Fruit fly (Drosophila melanogaster) whole organism, embryonic: ENCODE data around the gene Jon99Fii.
A peak's percentile ranks its signal among the peaks of the same experiment; 100 is the strongest.

Source experiments
- CG1024 ChIP-seq: fragments of 200-800 bp; sonication (Bioruptor generic); IDR thresholded peaks from 2 replicates; pipeline ENCODE4 v1.3.6; 2022; ENCODE audit warnings: missing biosample characterization, missing genetic modification characterization
- CG11247 ChIP-seq: fragments of 200-800 bp; sonication (Bioruptor generic); IDR thresholded peaks from 2 replicates; pipeline ENCODE4 v1.3.6; 2022; ENCODE audit warnings: missing biosample characterization, missing genetic modification characterization
- CG12744 ChIP-seq: fragments of 200-800 bp; sonication (Bioruptor generic); optimal IDR thresholded peaks from 2 replicates; lab custom pipeline; 2016; ENCODE audit warnings: missing biosample characterization, missing genetic modification characterization
- CG12769 ChIP-seq: fragments of 200-800 bp; sonication (Bioruptor generic); optimal IDR thresholded peaks from 2 replicates; lab custom pipeline; 2019; ENCODE audit warnings: missing biosample characterization, mild to moderate bottlenecking, missing genetic modification characterization, moderate library complexity
- CG1602 ChIP-seq: fragments of 200-800 bp; sonication (Bioruptor generic); optimal IDR thresholded peaks from 3 replicates; lab custom pipeline; 2016; ENCODE audit warnings: missing biosample characterization, missing genetic modification characterization
- CG1792 ChIP-seq: fragments of 200-800 bp; sonication (Bioruptor generic); optimal IDR thresholded peaks from 2 replicates; lab custom pipeline; 2016; ENCODE audit warnings: missing biosample characterization, missing genetic modification characterization
- CG1832 ChIP-seq: fragments of 200-800 bp; sonication (Bioruptor generic); optimal IDR thresholded peaks from 2 replicates; lab custom pipeline; 2017; ENCODE audit warnings: missing biosample characterization, mild to moderate bottlenecking, missing genetic modification characterization, inconsistent platforms
- CG31365 ChIP-seq: fragments of 200-800 bp; sonication (Bioruptor generic); optimal IDR thresholded peaks from 2 replicates; lab custom pipeline; 2018; ENCODE audit warnings: missing biosample characterization, mild to moderate bottlenecking, missing genetic modification characterization
- CG4820 ChIP-seq: fragments of 200-800 bp; sonication (Bioruptor generic); optimal IDR thresholded peaks from 3 replicates; lab custom pipeline; 2016; ENCODE audit warnings: missing biosample characterization, missing genetic modification characterization
- CG6175 ChIP-seq: fragments of 200-800 bp; sonication (Bioruptor generic); IDR thresholded peaks from 3 replicates; pipeline ENCODE4 v1.3.6; 2022; ENCODE audit warnings: missing biosample characterization, missing genetic modification characterization
- CG6689 ChIP-seq: fragments of 200-800 bp; sonication (Bioruptor generic); IDR thresholded peaks from 2 replicates; pipeline ENCODE4 v1.3.6; 2022; ENCODE audit warnings: missing biosample characterization, missing genetic modification characterization
- CG7745 ChIP-seq: fragments of 200-800 bp; sonication (Bioruptor generic); optimal IDR thresholded peaks from 2 replicates; lab custom pipeline; 2018; ENCODE audit warnings: missing biosample characterization, mild to moderate bottlenecking, missing genetic modification characterization, moderate library complexity
- CG7786 ChIP-seq: fragments of 200-800 bp; sonication (Bioruptor generic); optimal IDR thresholded peaks from 2 replicates; lab custom pipeline; 2016; ENCODE audit warnings: missing biosample characterization, missing genetic modification characterization
- CG8290 ChIP-seq, 3 experiments: fragments of 200-800 bp; sonication (Bioruptor generic); optimal IDR thresholded peaks; 2 replicates each; lab custom pipeline; 2016 to 2019; ENCODE audit warnings: missing biosample characterization in 3 of 3, missing genetic modification characterization in 3 of 3, mild to moderate bottlenecking in 2 of 3, moderate library complexity in 1 of 3
- CG8944 ChIP-seq: fragments of 200-800 bp; sonication (Bioruptor generic); optimal IDR thresholded peaks from 3 replicates; lab custom pipeline; 2016; ENCODE audit warnings: missing biosample characterization, missing genetic modification characterization
- CoRest ChIP-seq: fragments of 200-800 bp; sonication (Bioruptor generic); optimal IDR thresholded peaks from 3 replicates; lab custom pipeline; 2018; ENCODE audit warnings: missing biosample characterization, mild to moderate bottlenecking, missing genetic modification characterization, moderate library complexity
- Dek ChIP-seq: fragments of 200-800 bp; sonication (Bioruptor generic); optimal IDR thresholded peaks from 3 replicates; lab custom pipeline; 2019; ENCODE audit warnings: missing biosample characterization, mild to moderate bottlenecking, missing genetic modification characterization, moderate library complexity
- HLH4C ChIP-seq: fragments of 200-800 bp; sonication (Bioruptor generic); IDR thresholded peaks from 3 replicates; pipeline ENCODE4 v1.3.6; 2022; ENCODE audit warnings: missing biosample characterization, missing genetic modification characterization; ENCODE audit not compliant: partially characterized antibody
- Lim3 ChIP-seq: fragments of 200-800 bp; sonication (Bioruptor generic); IDR thresholded peaks from 2 replicates; pipeline ENCODE4 v1.3.6; 2022; ENCODE audit warnings: missing biosample characterization, missing genetic modification characterization
- Mes4 ChIP-seq: fragments of 200-800 bp; sonication (Bioruptor generic); optimal IDR thresholded peaks from 2 replicates; lab custom pipeline; 2016; ENCODE audit warnings: missing biosample characterization, missing genetic modification characterization
- NC2β ChIP-seq: fragments of 200-800 bp; sonication (Bioruptor generic); optimal IDR thresholded peaks from 2 replicates; lab custom pipeline; 2016; ENCODE audit warnings: missing biosample characterization, missing genetic modification characterization
- NK7.1 ChIP-seq: fragments of 200-800 bp; sonication (Bioruptor generic); optimal IDR thresholded peaks from 3 replicates; lab custom pipeline; 2016; ENCODE audit warnings: missing biosample characterization, missing genetic modification characterization
- Rx ChIP-seq: fragments of 200-800 bp; sonication (Bioruptor generic); IDR thresholded peaks from 2 replicates; pipeline ENCODE4 v1.3.6; 2022; ENCODE audit warnings: missing biosample characterization, missing genetic modification characterization
- Six4 ChIP-seq: fragments of 200-800 bp; sonication (Bioruptor generic); optimal IDR thresholded peaks from 2 replicates; lab custom pipeline; 2016; ENCODE audit warnings: missing biosample characterization, missing genetic modification characterization
- ab ChIP-seq: fragments of 200-800 bp; sonication (Bioruptor generic); optimal IDR thresholded peaks from 2 replicates; lab custom pipeline; 2016; ENCODE audit warnings: missing biosample characterization, missing genetic modification characterization
- abd-A ChIP-seq: fragments of 200-800 bp; sonication (Bioruptor generic); optimal IDR thresholded peaks from 3 replicates; lab custom pipeline; 2019; ENCODE audit warnings: missing biosample characterization, mild to moderate bottlenecking, missing genetic modification characterization, moderate library complexity
- ato ChIP-seq: fragments of 200-800 bp; sonication (Bioruptor generic); IDR thresholded peaks from 2 replicates; pipeline ENCODE4 v1.3.6; 2022; ENCODE audit warnings: missing biosample characterization, missing genetic modification characterization; ENCODE audit not compliant: partially characterized antibody
- az2 ChIP-seq: fragments of 200-800 bp; sonication (Bioruptor generic); optimal IDR thresholded peaks from 3 replicates; lab custom pipeline; 2016; ENCODE audit warnings: missing biosample characterization, missing genetic modification characterization
- cad ChIP-seq: fragments of >200 bp; optimal IDR thresholded peaks from 2 replicates; lab custom pipeline; 2017; ENCODE audit warnings: missing biosample characterization, missing genetic modification characterization
- chinmo ChIP-seq: fragments of 200-800 bp; sonication (Bioruptor generic); IDR thresholded peaks from 4 replicates; pipeline ENCODE4 v1.3.6; 2022; ENCODE audit warnings: missing biosample characterization, missing genetic modification characterization; ENCODE audit not compliant: partially characterized antibody
- chn ChIP-seq: fragments of 200-800 bp; sonication (Bioruptor generic); optimal IDR thresholded peaks from 2 replicates; lab custom pipeline; 2016; ENCODE audit warnings: missing biosample characterization, missing genetic modification characterization
- dmrt99B ChIP-seq: fragments of 200-800 bp; sonication (Bioruptor generic); optimal IDR thresholded peaks from 2 replicates; lab custom pipeline; 2018; ENCODE audit warnings: missing biosample characterization, mild to moderate bottlenecking, missing genetic modification characterization, moderate library complexity
- exex ChIP-seq: fragments of 200-800 bp; sonication (Bioruptor generic); optimal IDR thresholded peaks from 4 replicates; lab custom pipeline; 2018; ENCODE audit warnings: missing biosample characterization, mild to moderate bottlenecking, missing genetic modification characterization, moderate library complexity
- fd102C ChIP-seq: fragments of 200-800 bp; sonication (Bioruptor generic); optimal IDR thresholded peaks from 2 replicates; lab custom pipeline; 2018; ENCODE audit warnings: missing biosample characterization, mild to moderate bottlenecking, missing genetic modification characterization, moderate library complexity
- fd3F ChIP-seq: fragments of 200-800 bp; sonication (Bioruptor generic); optimal IDR thresholded peaks from 2 replicates; lab custom pipeline; 2018; ENCODE audit warnings: missing biosample characterization, mild to moderate bottlenecking, missing genetic modification characterization, moderate library complexity
- gsb-n ChIP-seq: fragments of 200-800 bp; sonication (Bioruptor generic); optimal IDR thresholded peaks from 3 replicates; lab custom pipeline; 2018; ENCODE audit warnings: missing biosample characterization, mild to moderate bottlenecking, missing genetic modification characterization
- hth ChIP-seq: fragments of >200 bp; optimal IDR thresholded peaks from 2 replicates; lab custom pipeline; 2017; ENCODE audit warnings: inconsistent platforms
- kni ChIP-seq: fragments of 200-800 bp; sonication (Bioruptor generic); optimal IDR thresholded peaks from 3 replicates; lab custom pipeline; 2017; ENCODE audit warnings: mild to moderate bottlenecking, missing biosample characterization, missing genetic modification reagents, missing genetic modification characterization
- lbe ChIP-seq: fragments of 200-800 bp; sonication (Bioruptor generic); optimal IDR thresholded peaks from 2 replicates; lab custom pipeline; 2016; ENCODE audit warnings: missing biosample characterization, mild to moderate bottlenecking, missing genetic modification characterization
- mld ChIP-seq: fragments of 200-800 bp; sonication (Bioruptor generic); IDR thresholded peaks from 3 replicates; pipeline ENCODE4 v1.3.6; 2022; ENCODE audit warnings: missing biosample characterization, missing genetic modification characterization; ENCODE audit not compliant: partially characterized antibody
- pfk ChIP-seq: fragments of 200-800 bp; sonication (Bioruptor generic); optimal IDR thresholded peaks from 2 replicates; lab custom pipeline; 2018; ENCODE audit warnings: missing biosample characterization, mild to moderate bottlenecking, missing genetic modification characterization, moderate library complexity
- pnt ChIP-seq: fragments of 200-800 bp; sonication (Bioruptor generic); optimal IDR thresholded peaks from 3 replicates; lab custom pipeline; 2016; ENCODE audit warnings: missing biosample characterization, missing genetic modification characterization
- rib ChIP-seq: fragments of 200-800 bp; sonication (Bioruptor generic); IDR thresholded peaks from 2 replicates; pipeline ENCODE4 v1.3.6; 2022; ENCODE audit warnings: missing biosample characterization, missing genetic modification characterization
- run ChIP-seq: fragments of 200-800 bp; sonication (Bioruptor generic); optimal IDR thresholded peaks from 3 replicates; lab custom pipeline; 2018; ENCODE audit warnings: missing biosample characterization, mild to moderate bottlenecking, missing genetic modification characterization
- sqz ChIP-seq: fragments of 200-800 bp; sonication (Bioruptor generic); optimal IDR thresholded peaks from 3 replicates; lab custom pipeline; 2018; ENCODE audit warnings: missing biosample characterization, mild to moderate bottlenecking, missing genetic modification characterization
- tap ChIP-seq: fragments of 200-800 bp; optimal IDR thresholded peaks from 3 replicates; lab custom pipeline; 2019; ENCODE audit warnings: missing biosample characterization, mild to moderate bottlenecking, missing genetic modification characterization, moderate library complexity
- twi ChIP-seq: fragments of 200-800 bp; optimal IDR thresholded peaks from 2 replicates; lab custom pipeline; 2019; ENCODE audit warnings: missing biosample characterization, mild to moderate bottlenecking, missing genetic modification characterization, moderate library complexity
- unpg ChIP-seq: fragments of 200-800 bp; sonication (Bioruptor generic); optimal IDR thresholded peaks from 3 replicates; lab custom pipeline; 2018; ENCODE audit warnings: missing biosample characterization, mild to moderate bottlenecking, missing genetic modification characterization, moderate library complexity
- wor ChIP-seq: fragments of 200-800 bp; sonication (Bioruptor generic); IDR thresholded peaks from 2 replicates; pipeline ENCODE4 v1.3.6; 2022; ENCODE audit warnings: missing biosample characterization, missing genetic modification characterization

The Jon99Fii gene

DNA sequence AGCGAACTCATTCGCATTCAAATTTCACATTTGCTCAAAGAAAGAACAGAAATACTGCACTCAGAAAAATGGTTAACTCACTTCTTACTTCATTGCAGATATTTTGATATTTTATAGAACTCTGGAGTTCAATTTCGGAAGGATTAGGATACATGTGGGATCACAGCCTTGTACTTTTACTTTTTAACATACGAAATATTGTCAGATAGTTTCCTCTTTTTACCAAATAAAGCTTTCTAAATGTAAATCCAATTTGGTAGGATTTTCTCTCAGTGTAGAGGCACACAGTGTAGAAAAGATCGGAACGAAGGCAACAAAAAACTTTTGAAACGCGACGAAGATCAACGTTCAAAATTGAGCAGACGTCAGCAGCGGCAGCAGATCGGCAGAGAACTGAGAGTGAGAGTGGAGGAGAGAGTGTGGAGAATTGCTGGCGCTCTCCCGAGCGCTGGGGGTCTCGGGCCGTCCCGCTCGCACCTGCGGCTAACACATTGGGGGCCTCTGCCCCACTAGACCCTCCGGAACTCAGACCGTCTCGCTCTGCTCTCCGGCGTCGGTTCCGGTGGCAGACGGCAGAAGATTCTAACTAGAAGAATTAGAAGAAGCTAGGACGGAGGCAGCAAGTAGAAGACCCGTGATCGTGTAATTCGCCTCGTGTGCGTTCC, 44.4 kb upstream of the Jon99Fii start, which contains the start of gene tmod (continued):
- TF ChIP-seq fd102C (GFP tag; lab: Kevin White, UChicago): no peak
- TF ChIP-seq exex: no peak
- TF ChIP-seq mld (GFP tag; lab: Robert Waterston, UW): no peak
- TF ChIP-seq Lim3 (GFP tag; lab: Robert Waterston, UW): no peak
- peak; percentile 37; the same call in 1 of the 2 replicates for TF ChIP-seq Rx
- TF ChIP-seq dmrt99B (tag; lab: Kevin White, UChicago): peak; percentile 80
- TF ChIP-seq chn (GFP tag; lab: Kevin White, UChicago): no peak
- TF ChIP-seq CG11247 (GFP tag; lab: Robert Waterston, UW): no peak
- peak; percentile 30 for TF ChIP-seq twi
- no peak for TF ChIP-seq NK7.1 (GFP tag; lab: Kevin White, UChicago)
- TF ChIP-seq CG6689 (GFP tag; lab: Robert Waterston, UW): peak; percentile 52
- peak; percentile 46 for TF ChIP-seq tap (tag; lab: Kevin White, UChicago)
- peak; percentile 31 for TF ChIP-seq run
- no peak for TF ChIP-seq rib (GFP tag; lab: Robert Waterston, UW)
- peak; percentile 66 for TF ChIP-seq CoRest (tag; lab: Kevin White, UChicago)
- peak; percentile 64 for TF ChIP-seq unpg
- no peak for TF ChIP-seq ab (GFP tag; lab: Kevin White, UChicago)
- 0 out of 4 replicates have a peak, but pooled peaks have one; percentile 64 for TF ChIP-seq chinmo (GFP tag; lab: Robert Waterston, UW)
- TF ChIP-seq abd-A (tag; lab: Kevin White, UChicago): no peak
- TF ChIP-seq ato (GFP tag; lab: Robert Waterston, UW): no peak
- peak; percentile 5 for TF ChIP-seq CG1602
- peak; percentile 17 for TF ChIP-seq kni (GFP tag; lab: Kevin White, UChicago)
- no peak for TF ChIP-seq CG7786 (GFP tag; lab: Kevin White, UChicago)
- no peak for TF ChIP-seq CG12744 (GFP tag; lab: Kevin White, UChicago)
- TF ChIP-seq CG1832 (GFP tag; lab: Kevin White, UChicago): peak; percentile 83
- TF ChIP-seq az2 (GFP tag; lab: Kevin White, UChicago): peak; percentile 58
- peak; percentile 57 for TF ChIP-seq pnt (GFP tag; lab: Kevin White, UChicago)
- TF ChIP-seq Mes4 (GFP tag; lab: Kevin White, UChicago): no peak
- 0 out of 2 replicates have a peak, but pooled peaks have one; percentile 11 for TF ChIP-seq CG1024 (GFP tag; lab: Robert Waterston, UW)
- no peak for TF ChIP-seq sqz (GFP tag; lab: Kevin White, UChicago)
- no peak for TF ChIP-seq fd3F (GFP tag; lab: Kevin White, UChicago)
- TF ChIP-seq cad (GFP tag; lab: Kevin White, UChicago): no peak
- TF ChIP-seq CG31365 (tag; lab: Kevin White, UChicago): no peak
- no peak for TF ChIP-seq hth (lab: Kevin White, UChicago)
- no peak for TF ChIP-seq wor
- no peak for TF ChIP-seq CG1792 (GFP tag; lab: Kevin White, UChicago)
- peak; percentile 43 for TF ChIP-seq CG4820
- TF ChIP-seq Dek: no peak
- peak; percentile 51; the same call in 1 of the 3 replicates for TF ChIP-seq CG6175 (GFP tag; lab: Robert Waterston, UW)
- peak; percentile 45 for TF ChIP-seq gsb-n (tag; lab: Kevin White, UChicago)
- TF ChIP-seq CG7745 (tag; lab: Kevin White, UChicago): no peak
- TF ChIP-seq Six4 (GFP tag; lab: Kevin White, UChicago): peak; percentile 50
- no peak for TF ChIP-seq CG8290 (GFP tag; optimal IDR thresholded peaks at IDR 0.05; lab: Kevin White, UChicago)
- TF ChIP-seq CG8290 (tag; optimal IDR thresholded peaks at IDR 0.05; lab: Kevin White, UChicago): peak in 1 of 2 experiments; percentile 38
- no peak for TF ChIP-seq pfk (GFP tag; lab: Kevin White, UChicago)
- no peak for TF ChIP-seq lbe (GFP tag; lab: Kevin White, UChicago)
- no peak for TF ChIP-seq NC2β (GFP tag; lab: Kevin White, UChicago)
- TF ChIP-seq CG12769: peak; percentile 28
- TF ChIP-seq CG8944: peak; percentile 41
- TF ChIP-seq HLH4C (GFP tag; lab: Robert Waterston, UW): no peak
